Worm (Caenorhabditis elegans) whole organism, L4 larva: ENCODE data around the gene R08D7.5.

Experiments used
- F44E2.7 ChIP-seq: fragments of 200-800 bp; sonication (Bioruptor generic); IDR thresholded peaks from 2 replicates; pipeline ENCODE4 v2.1.2; 2022; ENCODE audit warnings: missing genetic modification characterization, missing compliant biosample characterization
- R02D3.7 ChIP-seq: fragments of 150-350 bp; sonication (generic microtip); optimal IDR thresholded peaks from 3 replicates; lab custom pipeline; 2014; ENCODE audit warnings: missing biosample characterization, missing genetic modification characterization
- T20F7.1 ChIP-seq: fragments of 200-800 bp; sonication (Bioruptor generic); optimal IDR thresholded peaks from 2 replicates; lab custom pipeline; 2018; ENCODE audit warnings: mild to moderate bottlenecking, missing genetic modification characterization, missing compliant biosample characterization
- aha-1 ChIP-seq: fragments of 150-350 bp; peaks from one replicate; lab custom pipeline; 2014; ENCODE audit warnings: missing biosample characterization, missing genetic modification characterization
- aly-2 ChIP-seq: sonication (generic microtip); optimal IDR thresholded peaks from 2 replicates; lab custom pipeline; 2018; ENCODE audit warnings: missing biosample characterization, missing genetic modification characterization
- ceh-28 ChIP-seq: fragments of 150-350 bp; optimal IDR thresholded peaks from 2 replicates; lab custom pipeline; 2014; ENCODE audit warnings: missing biosample characterization, missing genetic modification reagents, missing genetic modification characterization
- ces-1 ChIP-seq: fragments of 150-350 bp; sonication (generic microtip); optimal IDR thresholded peaks from 4 replicates; lab custom pipeline; 2014; ENCODE audit warnings: missing biosample characterization, missing genetic modification reagents, missing genetic modification characterization
- cey-2 ChIP-seq: sonication (generic microtip); optimal IDR thresholded peaks from 3 replicates; lab custom pipeline; 2017; ENCODE audit warnings: missing genetic modification characterization, mild to moderate bottlenecking, missing compliant biosample characterization, antibody characterized with exemption, borderline replicate concordance; ENCODE audit not compliant: insufficient read depth
- ctbp-1 ChIP-seq: fragments of 200-800 bp; sonication (Bioruptor generic); IDR thresholded peaks from 2 replicates; pipeline ENCODE4 v1.3.6; 2022; ENCODE audit warnings: missing genetic modification reagents, missing genetic modification characterization, missing compliant biosample characterization
- dmd-6 ChIP-seq: fragments of 200-800 bp; sonication (Bioruptor generic); IDR thresholded peaks from 2 replicates; pipeline ENCODE4 v1.3.6; 2022; ENCODE audit warnings: missing genetic modification reagents, missing genetic modification characterization, missing compliant biosample characterization
- dmd-8 ChIP-seq: fragments of 200-800 bp; sonication (Bioruptor generic); IDR thresholded peaks from 2 replicates; pipeline ENCODE4 v1.3.6; 2022; ENCODE audit warnings: missing genetic modification characterization, missing compliant biosample characterization
- duxl-1 ChIP-seq: sonication (generic microtip); optimal IDR thresholded peaks from 2 replicates; lab custom pipeline; 2016; ENCODE audit warnings: mild to moderate bottlenecking, missing genetic modification characterization, moderate library complexity, missing compliant biosample characterization; ENCODE audit not compliant: poor library complexity
- dve-1 ChIP-seq: sonication (generic microtip); optimal IDR thresholded peaks from 2 replicates; lab custom pipeline; 2017; ENCODE audit warnings: antibody characterized with exemption, mild to moderate bottlenecking, missing genetic modification characterization, missing compliant biosample characterization; ENCODE audit not compliant: insufficient read depth
- egl-43 ChIP-seq: fragments of 200-800 bp; sonication (Bioruptor generic); IDR thresholded peaks from 2 replicates; pipeline ENCODE4 v1.3.6; 2022; ENCODE audit warnings: missing genetic modification reagents, missing genetic modification characterization, missing compliant biosample characterization
- fkh-10 ChIP-seq: fragments of 150-350 bp; optimal IDR thresholded peaks from 2 replicates; lab custom pipeline; 2014; ENCODE audit warnings: missing biosample characterization, missing genetic modification reagents, missing genetic modification characterization
- hif-1 ChIP-seq, 2 experiments: sonication (generic microtip); optimal IDR thresholded peaks; 2 replicates each; lab custom pipeline; 2016 to 2017; ENCODE audit warnings: missing compliant biosample characterization in 2 of 2, missing genetic modification characterization in 2 of 2, missing genetic modification reagents in 2 of 2, missing genotype in 2 of 2, mild to moderate bottlenecking in 1 of 2
- hlh-11 ChIP-seq: fragments of 200-800 bp; sonication (Bioruptor generic); optimal IDR thresholded peaks from 2 replicates; lab custom pipeline; 2018; ENCODE audit warnings: mild to moderate bottlenecking, missing genetic modification characterization, missing compliant biosample characterization
- hlh-30 ChIP-seq: sonication (generic microtip); optimal IDR thresholded peaks from 2 replicates; lab custom pipeline; 2017; ENCODE audit warnings: antibody characterized with exemption, mild to moderate bottlenecking, missing genetic modification characterization, missing compliant biosample characterization; ENCODE audit not compliant: insufficient read depth
- hmg-1.1 ChIP-seq: fragments of 200-800 bp; sonication (Bioruptor generic); IDR thresholded peaks from 2 replicates; pipeline ENCODE4 v1.3.6; 2022; ENCODE audit warnings: missing genetic modification reagents, missing genetic modification characterization, missing compliant biosample characterization
- lin-29 ChIP-seq: fragments of 200-800 bp; sonication (Bioruptor generic); IDR thresholded peaks from 2 replicates; pipeline ENCODE4 v1.3.6; 2022; ENCODE audit warnings: missing genetic modification reagents, missing genetic modification characterization, missing compliant biosample characterization
- lsy-2 ChIP-seq, 2 experiments: fragments of 150-350 bp in 1 of 2; sonication (generic microtip) in 1 of 2; optimal IDR thresholded peaks; 2 replicates each; lab custom pipeline; 2014 to 2017; ENCODE audit warnings: missing biosample characterization in 2 of 2, missing genetic modification characterization in 2 of 2
- mdl-1 ChIP-seq, 2 experiments: fragments of 150-350 bp in 1 of 2; sonication (generic microtip) in 1 of 2; optimal IDR thresholded peaks; 2 replicates each; lab custom pipeline; 2014 to 2017; ENCODE audit warnings: missing biosample characterization in 2 of 2, missing genetic modification characterization in 2 of 2
- mdt-29 ChIP-seq: fragments of 200-800 bp; sonication (Bioruptor generic); IDR thresholded peaks from 2 replicates; pipeline ENCODE4 v1.3.6; 2022; ENCODE audit warnings: missing genetic modification reagents, missing genetic modification characterization, missing compliant biosample characterization
- mep-1 ChIP-seq: fragments of 150-350 bp; sonication (generic microtip); optimal IDR thresholded peaks from 3 replicates; lab custom pipeline; 2014; ENCODE audit warnings: missing biosample characterization, missing genetic modification characterization
- mes-2 ChIP-seq: sonication (generic microtip); optimal IDR thresholded peaks from 2 replicates; lab custom pipeline; 2016; ENCODE audit warnings: missing genotype, mild to moderate bottlenecking, missing genetic modification characterization, missing compliant biosample characterization; ENCODE audit not compliant: poor library complexity, severe bottlenecking
- mxl-2 ChIP-seq: fragments of 200-800 bp; sonication (Bioruptor generic); conservative IDR thresholded peaks from 2 replicates; pipeline ENCODE4 v1.3.6; 2022; ENCODE audit warnings: missing genetic modification reagents, missing genetic modification characterization, missing compliant biosample characterization
- nhr-11 ChIP-seq: fragments of 150-350 bp; optimal IDR thresholded peaks from 2 replicates; lab custom pipeline; 2014; ENCODE audit warnings: missing biosample characterization, missing genetic modification characterization
- nhr-25 ChIP-seq: sonication (generic microtip); optimal IDR thresholded peaks from 2 replicates; lab custom pipeline; 2017; ENCODE audit warnings: missing genetic modification characterization, mild to moderate bottlenecking, missing compliant biosample characterization, antibody characterized with exemption, moderate library complexity, borderline replicate concordance; ENCODE audit not compliant: insufficient read depth
- nhr-28 ChIP-seq: fragments of 150-350 bp; optimal IDR thresholded peaks from 2 replicates; lab custom pipeline; 2014; ENCODE audit warnings: missing biosample characterization, missing genetic modification characterization
- nhr-76 ChIP-seq: fragments of 150-350 bp; optimal IDR thresholded peaks from 2 replicates; lab custom pipeline; 2014; ENCODE audit warnings: missing biosample characterization, missing genetic modification characterization
- rbr-2 ChIP-seq: sonication (generic microtip); optimal IDR thresholded peaks from 2 replicates; lab custom pipeline; 2016; ENCODE audit warnings: missing genotype, missing genetic modification characterization, missing compliant biosample characterization
- sdz-12 ChIP-seq: fragments of 200-800 bp; sonication (Bioruptor generic); optimal IDR thresholded peaks from 2 replicates; lab custom pipeline; 2018; ENCODE audit warnings: mild to moderate bottlenecking, missing genetic modification characterization, missing compliant biosample characterization
- set-16 ChIP-seq: fragments of 200-800 bp; sonication (Bioruptor generic); IDR thresholded peaks from 2 replicates; pipeline ENCODE4 v1.3.6; 2022; ENCODE audit warnings: missing genetic modification reagents, missing genetic modification characterization, missing compliant biosample characterization
- skn-1 ChIP-seq: fragments of 150-350 bp; optimal IDR thresholded peaks from 2 replicates; lab custom pipeline; 2014; ENCODE audit warnings: missing biosample characterization, missing genetic modification characterization
- snpc-1.2 ChIP-seq: fragments of 200-800 bp; sonication (Bioruptor generic); IDR thresholded peaks from 2 replicates; pipeline ENCODE4 v1.3.6; 2022; ENCODE audit warnings: missing genetic modification reagents, missing genetic modification characterization, missing compliant biosample characterization
- spr-1 ChIP-seq: sonication (generic microtip); optimal IDR thresholded peaks from 2 replicates; lab custom pipeline; 2016; ENCODE audit warnings: mild to moderate bottlenecking, missing genetic modification characterization, missing compliant biosample characterization
- unc-62 ChIP-seq, 3 experiments: fragments of 150-350 bp in 1 of 3; sonication (generic microtip); optimal IDR thresholded peaks in 2 of 3; peaks in 1 of 3; 1 replicate in 1 of 3; 2 replicates in 2 of 3; lab custom pipeline; 2014 to 2017; ENCODE audit warnings: missing biosample characterization in 3 of 3, missing genetic modification characterization in 3 of 3, missing genetic modification reagents in 3 of 3, missing genotype in 1 of 3
- zfp-3 ChIP-seq: fragments of 200-800 bp; sonication (Bioruptor generic); conservative IDR thresholded peaks from 2 replicates; pipeline ENCODE4 v1.3.6; 2022; ENCODE audit warnings: missing genetic modification reagents, missing genetic modification characterization, missing compliant biosample characterization
- ztf-7 ChIP-seq: fragments of 150-350 bp; optimal IDR thresholded peaks from 2 replicates; lab custom pipeline; 2014; ENCODE audit warnings: missing biosample characterization, missing genetic modification characterization

Gene R08D7.5

ce11 chrIII:8978512-8979352, 4.8 kb downstream of the R08D7.5 start (continued):
- TF ChIP-seq cey-2 (tag; lab: Kevin White, UChicago) (no peak), dmd-8 (GFP tag; lab: Robert Waterston, UW) (no peak), lsy-2 (tag; optimal IDR thresholded peaks at IDR 0.05; lab: Kevin White, UChicago) (peak in 1 of 2 experiments; percentile 32), duxl-1 (peak; percentile 23), unc-62 (GFP tag; optimal IDR thresholded peaks at IDR 0.05 in 1 of 2; lab: Kevin White, UChicago) (peak in 1 of 2 experiments; percentile 82), unc-62 (tag; optimal IDR thresholded peaks at IDR 0.05; lab: Kevin White, UChicago) (no peak), zfp-3 (GFP tag; lab: Robert Waterston, UW) (no peak), hmg-1.1 (GFP tag; lab: Robert Waterston, UW) (0 out of 2 replicates have a peak, but pooled peaks have one; percentile 35), sdz-12 (no peak)

ce11 chrIII:8980892-8981291, 7.0 kb downstream of the R08D7.5 start:
- TF ChIP-seq nhr-28 (tag; lab: Kevin White, UChicago) = no peak
- TF ChIP-seq lsy-2 (tag; optimal IDR thresholded peaks at IDR 0.05; lab: Kevin White, UChicago) = no peak
- peak; percentile 84 for TF ChIP-seq aha-1
- TF ChIP-seq unc-62 (GFP tag; optimal IDR thresholded peaks at IDR 0.05 in 1 of 2; lab: Kevin White, UChicago) = peak in 1 of 2 experiments; percentile 91
- TF ChIP-seq unc-62 (tag; optimal IDR thresholded peaks at IDR 0.05; lab: Kevin White, UChicago) = no peak

ce11 chrIII:8981847-8982479, 8.0 kb downstream of the R08D7.5 start, which contains the start of gene pde-2:
pde-2 (minus strand) TSS chrIII:8981897.
- TF ChIP-seq mxl-2 (GFP tag; lab: Robert Waterston, UW) (no peak), rbr-2 (tag; lab: Kevin White, UChicago) (peak; percentile 52), snpc-1.2 (GFP tag; lab: Robert Waterston, UW) (no peak), aha-1 (peak; percentile 78), ctbp-1 (peak; percentile 76), dve-1 (tag; lab: Kevin White, UChicago) (no peak), nhr-28 (tag; lab: Kevin White, UChicago) (peak; percentile 14), mdt-29 (GFP tag; lab: Robert Waterston, UW) (no peak), fkh-10 (GFP tag; lab: Kevin White, UChicago) (peak; percentile 70), skn-1 (no peak), dmd-6 (GFP tag; lab: Robert Waterston, UW) (no peak), mes-2 (peak; percentile 41), mep-1 (tag; lab: Kevin White, UChicago) (peak; percentile 62), ztf-7 (tag; lab: Kevin White, UChicago) (no peak), hif-1 (tag; optimal IDR thresholded peaks at IDR 0.05; lab: Kevin White, UChicago) (peak in 1 of 2 experiments; percentile 9), hlh-11 (tag; lab: Kevin White, UChicago) (peak; percentile 54), hmg-1.1 (GFP tag; lab: Robert Waterston, UW) (peak; percentile 40; the same call in 1 of the 2 replicates), set-16 (GFP tag; lab: Robert Waterston, UW) (peak; percentile 39), ceh-28 (tag; lab: Kevin White, UChicago) (no peak), mdl-1 (tag; optimal IDR thresholded peaks at IDR 0.05; lab: Kevin White, UChicago) (peak in 1 of 2 experiments; percentile 20), egl-43 (GFP tag; lab: Robert Waterston, UW) (no peak), hlh-30 (peak; percentile 32), R02D3.7 (tag; lab: Kevin White, UChicago) (no peak), nhr-76 (tag; lab: Kevin White, UChicago) (no peak), T20F7.1 (no peak), sdz-12 (no peak), F44E2.7 (GFP tag; lab: Robert Waterston, UW) (no peak), lin-29 (GFP tag; lab: Robert Waterston, UW) (no peak), nhr-11 (peak; percentile 41), aly-2 (tag; lab: Kevin White, UChicago) (no peak), unc-62 (GFP tag; optimal IDR thresholded peaks at IDR 0.05 in 1 of 2; lab: Kevin White, UChicago) (no peak), unc-62 (tag; optimal IDR thresholded peaks at IDR 0.05; lab: Kevin White, UChicago) (no peak), nhr-25 (peak; percentile 30), spr-1 (no peak), lsy-2 (tag; optimal IDR thresholded peaks at IDR 0.05; lab: Kevin White, UChicago) (peak in 1 of 2 experiments; percentile 76), ces-1 (GFP tag; lab: Kevin White, UChicago) (peak; percentile 51)
